Fruit fly (Drosophila melanogaster) whole organism, pupa: ENCODE data around the gene hydra.

ENCODE experiments used
- CG12605 ChIP-seq: fragments of 200-800 bp; sonication (Bioruptor generic); IDR thresholded peaks from 2 replicates; pipeline ENCODE4 v1.3.6; 2022; ENCODE audit warnings: missing biosample characterization, missing genetic modification characterization
- CG14655 ChIP-seq: fragments of 200-800 bp; sonication (Bioruptor generic); optimal IDR thresholded peaks from 3 replicates; lab custom pipeline; 2017; ENCODE audit warnings: mild to moderate bottlenecking, missing biosample characterization, missing genetic modification reagents, missing genetic modification characterization
- CG34367 ChIP-seq: fragments of 200-800 bp; sonication (Bioruptor generic); optimal IDR thresholded peaks from 2 replicates; lab custom pipeline; 2018; ENCODE audit warnings: missing biosample characterization, mild to moderate bottlenecking, missing genetic modification characterization
- EcR ChIP-seq: fragments of 200-800 bp; sonication (Bioruptor generic); optimal IDR thresholded peaks from 3 replicates; lab custom pipeline; 2019; ENCODE audit warnings: missing biosample characterization, missing genetic modification characterization, mild to moderate bottlenecking, moderate library complexity, missing genetic modification reagents
- Ets98B ChIP-seq: fragments of 200-800 bp; sonication (Bioruptor generic); IDR thresholded peaks from 2 replicates; pipeline ENCODE4 v1.3.6; 2022; ENCODE audit warnings: missing biosample characterization, missing genetic modification characterization
- gl ChIP-seq: fragments of 200-800 bp; sonication (Bioruptor generic); optimal IDR thresholded peaks from 2 replicates; lab custom pipeline; 2018; ENCODE audit warnings: missing biosample characterization, mild to moderate bottlenecking, missing genetic modification characterization
- rn ChIP-seq: fragments of 200-800 bp; sonication (Bioruptor generic); IDR thresholded peaks from 2 replicates; pipeline ENCODE4 v1.3.6; 2022; ENCODE audit warnings: missing biosample characterization, missing genetic modification characterization

DNA sequence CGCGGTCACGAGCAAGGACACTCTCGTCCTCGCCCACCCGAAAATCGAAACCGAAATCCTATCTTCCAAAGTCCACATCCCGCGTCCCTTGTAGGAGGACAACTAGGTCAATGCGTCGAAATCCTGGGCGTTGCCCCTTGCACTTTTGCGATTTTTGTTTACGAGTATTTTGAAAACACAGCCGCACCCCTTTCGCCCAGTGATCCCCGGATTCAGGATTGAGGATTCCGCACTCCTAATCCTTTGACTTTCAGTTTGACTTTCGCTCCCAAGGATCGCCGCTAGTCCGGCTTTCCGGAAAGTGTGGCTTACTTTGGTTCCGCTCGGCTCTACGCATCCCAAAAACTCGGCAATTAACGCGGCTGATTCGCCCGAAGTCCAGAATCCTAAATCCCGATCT is 3.5 kb upstream of the hydra start:
- TF ChIP-seq gl (no peak), Ets98B (GFP tag; lab: Robert Waterston, UW) (no peak), CG12605 (GFP tag; lab: Robert Waterston, UW) (no peak), EcR (GFP tag; lab: Kevin White, UChicago) (no peak), CG34367 (tag; lab: Kevin White, UChicago) (no peak), CG14655 (GFP tag; lab: Kevin White, UChicago) (no peak), rn (GFP tag; lab: Robert Waterston, UW) (no peak)
